Worm (Caenorhabditis elegans) whole organism, midembryonic: ENCODE results near the gene C03B1.9.

Experiments used
- T22C8.4 ChIP-seq: fragments of 200-800 bp; sonication (Bioruptor generic); IDR thresholded peaks from 2 replicates; pipeline ENCODE4 v1.3.6; 2022; ENCODE audit warnings: missing genetic modification characterization, missing compliant biosample characterization
- cog-1 ChIP-seq: sonication (generic microtip); optimal IDR thresholded peaks from 2 replicates; lab custom pipeline; 2016; ENCODE audit warnings: missing genetic modification characterization, missing compliant biosample characterization
- flt-1 ChIP-seq: fragments of 200-800 bp; sonication (Bioruptor generic); IDR thresholded peaks from 2 replicates; pipeline ENCODE4 v1.3.6; 2022; ENCODE audit warnings: missing genetic modification characterization, missing compliant biosample characterization
- klf-2 ChIP-seq: fragments of 200-800 bp; sonication (Bioruptor generic); conservative IDR thresholded peaks from 2 replicates; pipeline ENCODE4 v1.3.6; 2022; ENCODE audit warnings: missing genetic modification reagents, missing genetic modification characterization, missing compliant biosample characterization
- med-1 ChIP-seq: sonication (generic microtip); optimal IDR thresholded peaks from 2 replicates; lab custom pipeline; 2017; ENCODE audit warnings: missing genetic modification characterization, mild to moderate bottlenecking, missing compliant biosample characterization, antibody characterized with exemption, missing genetic modification reagents; ENCODE audit not compliant: insufficient read depth
- ref-1 ChIP-seq: fragments of 200-800 bp; sonication (Bioruptor generic); conservative IDR thresholded peaks from 2 replicates; pipeline ENCODE4 v1.3.6; 2022; ENCODE audit warnings: missing genetic modification reagents, missing genetic modification characterization, missing compliant biosample characterization
- tab-1 ChIP-seq: fragments of 200-800 bp; sonication (Bioruptor generic); IDR thresholded peaks from 2 replicates; pipeline ENCODE4 v1.3.6; 2022; ENCODE audit warnings: missing genetic modification characterization, missing compliant biosample characterization
- ztf-23 ChIP-seq: fragments of 200-800 bp; sonication (Bioruptor generic); IDR thresholded peaks from 2 replicates; pipeline ENCODE4 v1.3.6; 2022; ENCODE audit warnings: missing genetic modification reagents, missing genetic modification characterization, missing compliant biosample characterization
- ztf-29 ChIP-seq: fragments of 200-800 bp; sonication (Bioruptor generic); IDR thresholded peaks from 2 replicates; pipeline ENCODE4 v1.3.6; 2022; ENCODE audit warnings: missing genetic modification reagents, missing genetic modification characterization, missing compliant biosample characterization

C03B1.9 gene

DNA sequence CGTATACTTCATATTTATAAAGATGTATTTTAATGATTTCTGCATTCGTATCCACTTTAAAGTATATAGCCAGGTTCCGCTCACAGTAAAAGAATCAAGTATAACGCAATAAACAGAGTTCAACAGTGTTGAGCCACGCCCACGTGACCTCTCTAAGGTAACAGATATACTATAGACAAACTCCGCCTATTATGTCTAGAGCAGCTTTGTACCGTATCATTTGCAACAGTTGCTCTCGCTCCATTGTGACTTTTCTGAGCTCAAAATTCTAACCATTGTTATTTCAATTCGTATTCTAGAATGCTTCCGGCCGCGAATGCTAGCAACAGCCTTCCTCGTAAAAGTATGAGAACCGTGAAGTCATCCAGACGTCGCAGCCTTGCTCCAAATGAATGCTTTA lies 26.4 kb upstream of the C03B1.9 start, which contains the start of gene C03B1.17:
Gene C03B1.17, plus strand, starts transcription at position 301 of the 400 bp plus-strand sequence.
- TF ChIP-seq cog-1 (tag; lab: Kevin White, UChicago) (no peak), flt-1 (GFP tag; lab: Robert Waterston, UW) (no peak), klf-2 (no peak)

ce11 chrX:6371192-6372116 lies 24.5 kb upstream of the C03B1.9 start:
- TF ChIP-seq med-1 (GFP tag; lab: Kevin White, UChicago) = peak; percentile 38
- peak; percentile 75 for TF ChIP-seq T22C8.4
- peak; percentile 78 for TF ChIP-seq ref-1
- peak; percentile 57 for TF ChIP-seq cog-1 (tag; lab: Kevin White, UChicago)
- peak; percentile 85 for TF ChIP-seq ztf-29 (GFP tag; lab: Robert Waterston, UW)
- TF ChIP-seq flt-1 (GFP tag; lab: Robert Waterston, UW) = peak; percentile 94
- TF ChIP-seq ztf-23 (GFP tag; lab: Robert Waterston, UW) = peak; percentile 87
- TF ChIP-seq klf-2 = peak; percentile 86
- peak; percentile 87 for TF ChIP-seq tab-1 (GFP tag; lab: Robert Waterston, UW)

- TF ChIP-seq ztf-29 (GFP tag; lab: Robert Waterston, UW) = no peak
Measured at ce11 chrX:6369717-6370116, 22.8 kb upstream of the C03B1.9 start, which contains the start of gene C03B1.2. Gene C03B1.2, plus strand, starts transcription at chrX:6370017.

- TF ChIP-seq T22C8.4 = no peak
- no peak for TF ChIP-seq flt-1 (GFP tag; lab: Robert Waterston, UW)
- TF ChIP-seq klf-2 = no peak
- TF ChIP-seq med-1 (GFP tag; lab: Kevin White, UChicago) = no peak
- no peak for TF ChIP-seq tab-1 (GFP tag; lab: Robert Waterston, UW)
- no peak for TF ChIP-seq ztf-29 (GFP tag; lab: Robert Waterston, UW)
- no peak for TF ChIP-seq ztf-23 (GFP tag; lab: Robert Waterston, UW)
- no peak for TF ChIP-seq cog-1 (tag; lab: Kevin White, UChicago)
- TF ChIP-seq ref-1 = no peak
Measured at ce11 chrX:6365715-6366114, 18.8 kb upstream of the C03B1.9 start, which contains the start of gene C03B1.3. Gene C03B1.3, plus strand, starts transcription at chrX:6366015.

DNA sequence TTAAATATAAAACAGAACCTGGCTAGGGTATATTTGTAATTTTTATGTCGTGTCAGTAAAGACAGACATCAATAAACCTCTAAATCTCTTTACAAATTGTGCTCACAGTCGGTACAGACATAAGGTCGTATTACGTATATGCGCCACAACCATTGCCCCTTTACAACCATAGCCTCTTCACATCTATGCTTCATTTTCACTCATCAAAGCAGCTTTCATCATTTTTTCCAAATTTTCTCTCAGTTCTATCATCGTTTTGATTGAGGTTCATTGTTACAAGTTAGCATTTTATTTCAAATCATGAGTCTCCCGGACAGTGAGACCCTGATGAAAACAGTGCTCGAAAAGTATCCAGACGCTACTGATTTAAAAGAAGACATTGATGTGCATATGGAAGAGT lies 17.3 kb upstream of the C03B1.9 start, which contains the start of gene C03B1.4:
Gene C03B1.4, plus strand, starts transcription at position 301 of the 400 bp plus-strand sequence.
- TF ChIP-seq med-1 (GFP tag; lab: Kevin White, UChicago) (no peak), tab-1 (GFP tag; lab: Robert Waterston, UW) (no peak), ref-1 (no peak), cog-1 (tag; lab: Kevin White, UChicago) (no peak), ztf-23 (GFP tag; lab: Robert Waterston, UW) (no peak), T22C8.4 (no peak), ztf-29 (GFP tag; lab: Robert Waterston, UW) (no peak), klf-2 (no peak), flt-1 (GFP tag; lab: Robert Waterston, UW) (no peak)

ce11 chrX:6360658-6361057 lies 13.7 kb upstream of the C03B1.9 start, which contains the start of gene C03B1.14:
Gene C03B1.14, minus strand, starts transcription at chrX:6360758.
- no peak for TF ChIP-seq tab-1 (GFP tag; lab: Robert Waterston, UW)

DNA sequence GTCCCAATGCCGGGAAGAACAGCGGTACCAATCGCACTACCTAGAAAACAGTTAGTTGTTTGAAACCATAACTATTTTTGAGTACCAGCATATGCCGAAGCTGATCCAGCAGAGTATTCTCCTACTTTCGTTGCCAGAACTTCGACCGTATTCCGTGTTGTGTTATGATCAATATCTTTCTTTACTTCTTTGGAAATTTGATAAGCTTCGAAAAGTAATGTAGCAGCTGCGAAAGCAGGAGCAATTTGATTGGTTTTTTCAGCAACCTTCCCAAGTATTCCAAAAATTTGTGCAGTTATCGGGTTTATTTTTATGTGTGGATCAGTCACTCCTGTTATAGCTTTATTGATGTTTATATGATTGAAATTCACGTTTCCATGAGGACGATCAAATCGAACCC lies 13.2 kb upstream of the C03B1.9 start:
- TF ChIP-seq med-1 (GFP tag; lab: Kevin White, UChicago) = no peak
- TF ChIP-seq cog-1 (tag; lab: Kevin White, UChicago) = no peak
- TF ChIP-seq ztf-23 (GFP tag; lab: Robert Waterston, UW) = no peak
- no peak for TF ChIP-seq ztf-29 (GFP tag; lab: Robert Waterston, UW)
- TF ChIP-seq tab-1 (GFP tag; lab: Robert Waterston, UW) = no peak
- TF ChIP-seq klf-2 = no peak
- TF ChIP-seq flt-1 (GFP tag; lab: Robert Waterston, UW) = no peak
- no peak for TF ChIP-seq ref-1

ce11 chrX:6357772-6358171 lies 10.9 kb upstream of the C03B1.9 start, which contains the start of gene C03B1.10:
Gene C03B1.10, minus strand, starts transcription at chrX:6357872.
- no peak for TF ChIP-seq ref-1
- TF ChIP-seq cog-1 (tag; lab: Kevin White, UChicago) = no peak
- no peak for TF ChIP-seq T22C8.4
- TF ChIP-seq ztf-23 (GFP tag; lab: Robert Waterston, UW) = no peak
- TF ChIP-seq tab-1 (GFP tag; lab: Robert Waterston, UW) = no peak
- TF ChIP-seq med-1 (GFP tag; lab: Kevin White, UChicago) = no peak
- no peak for TF ChIP-seq ztf-29 (GFP tag; lab: Robert Waterston, UW)
- no peak for TF ChIP-seq klf-2
- TF ChIP-seq flt-1 (GFP tag; lab: Robert Waterston, UW) = no peak

DNA sequence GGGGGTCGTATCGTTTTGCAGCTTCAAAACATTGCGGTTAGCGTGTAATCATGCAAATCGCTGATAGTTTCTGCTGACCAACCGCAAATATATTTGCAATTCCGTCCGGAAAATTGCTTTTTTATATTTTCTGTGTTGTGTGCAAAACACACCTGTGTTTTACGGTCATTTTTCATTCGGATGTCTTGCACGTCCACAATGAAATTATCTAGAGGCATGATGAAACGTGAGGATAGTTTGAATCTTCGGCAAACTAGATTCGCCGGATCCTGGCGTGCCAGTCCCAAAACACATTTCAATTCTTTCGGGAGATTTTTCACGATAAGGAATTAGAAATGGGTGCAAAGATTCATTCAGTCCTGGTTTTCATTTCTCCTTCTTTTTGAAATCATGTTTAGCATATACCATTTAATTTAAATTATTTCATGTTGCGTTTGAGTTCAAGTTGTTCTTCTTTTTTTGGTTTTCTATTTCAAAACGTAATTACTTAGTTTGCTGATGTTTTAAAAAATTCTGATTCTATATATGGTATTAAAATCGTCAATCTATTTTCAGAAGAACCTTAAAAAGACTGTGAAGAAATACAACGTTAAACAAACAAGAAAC lies 8.2 kb upstream of the C03B1.9 start, which contains the start of gene C03B1.5:
Gene C03B1.5, plus strand, starts transcription at position 556 of the 606 bp plus-strand sequence.
- TF ChIP-seq cog-1 (tag; lab: Kevin White, UChicago) (no peak), flt-1 (GFP tag; lab: Robert Waterston, UW) (no peak), ref-1 (no peak), med-1 (GFP tag; lab: Kevin White, UChicago) (no peak), ztf-23 (GFP tag; lab: Robert Waterston, UW) (no peak), klf-2 (no peak), tab-1 (GFP tag; lab: Robert Waterston, UW) (no peak), ztf-29 (GFP tag; lab: Robert Waterston, UW) (no peak), T22C8.4 (no peak)
